Fruit fly (Drosophila melanogaster): ENCODE measurements around the gene nis.

nis gene

DNA sequence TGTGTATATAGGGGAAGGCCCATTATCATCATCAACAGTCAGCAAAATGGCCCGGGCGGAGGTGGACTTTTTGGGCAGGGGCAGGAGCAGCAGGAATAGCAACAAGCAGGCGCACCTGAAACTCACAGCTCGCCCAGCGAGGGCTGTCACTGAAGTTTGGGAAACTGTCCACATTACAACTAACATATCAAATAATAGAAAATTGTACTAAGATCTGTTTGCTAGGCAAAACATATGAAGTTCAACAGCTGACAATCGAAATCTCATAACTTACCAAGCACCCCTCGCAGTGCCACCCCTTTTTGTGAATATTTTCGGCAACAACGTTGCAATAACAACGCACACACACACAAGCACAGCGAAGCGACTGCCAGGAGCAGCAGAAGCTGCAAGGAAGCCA is 37.8 kb upstream of the nis start (continued):
- TF ChIP-seq Meics (GFP tag; optimal IDR thresholded peaks at IDR 0.05) (peak; percentile 85), CG12769 (tag; optimal IDR thresholded peaks at IDR 0.05) (peak; percentile 91), CG5245 (GFP tag; optimal IDR thresholded peaks at IDR 0.05) (peak; percentile 55), sqz (GFP tag; optimal IDR thresholded peaks at IDR 0.05) (peak; percentile 1), lov (optimal IDR thresholded peaks at IDR 0.05) (no peak), lov (GFP tag; IDR thresholded peaks at IDR 0.05) (0 out of 3 replicates have a peak, but pooled peaks have one; percentile 58), sens-2 (GFP tag; IDR thresholded peaks at IDR 0.05) (peak; percentile 65; the same call in 1 of the 2 replicates), gsb (GFP tag; IDR thresholded peaks at IDR 0.05) (peak; percentile 80; the same call in 1 of the 2 replicates), Opbp (GFP tag; IDR thresholded peaks at IDR 0.05; ENCODE audit: partially characterized antibody) (no peak), Abd-B (GFP tag; optimal IDR thresholded peaks at IDR 0.05) (peak; percentile 21), Ravus (GFP tag; IDR thresholded peaks at IDR 0.05) (peak; percentile 70), CG17186 (GFP tag; optimal IDR thresholded peaks at IDR 0.05) (no peak), abd-A (tag; optimal IDR thresholded peaks at IDR 0.05) (peak; percentile 17), gcm2 (GFP tag; optimal IDR thresholded peaks at IDR 0.05) (peak; percentile 44), Fer3 (tag; optimal IDR thresholded peaks at IDR 0.05) (peak; percentile 76), Med (GFP tag) (peak; percentile 96), CG9437 (GFP tag; optimal IDR thresholded peaks at IDR 0.05) (peak; percentile 30), ftz-f1 (GFP tag; optimal IDR thresholded peaks at IDR 0.05) (no peak), CG2202 (tag; optimal IDR thresholded peaks at IDR 0.05) (no peak), bowl (GFP tag; IDR thresholded peaks at IDR 0.05) (0 out of 2 replicates have a peak, but pooled peaks have one; percentile 56), sisA (GFP tag; IDR thresholded peaks at IDR 0.05) (peak; percentile 94), CG17829 (tag; optimal IDR thresholded peaks at IDR 0.05) (peak; percentile 46), maf-S (GFP tag; optimal IDR thresholded peaks at IDR 0.05) (peak; percentile 69), row (GFP tag; IDR thresholded peaks at IDR 0.05) (peak; percentile 95), dm (GFP tag; optimal IDR thresholded peaks at IDR 0.05) (peak; percentile 1), ssp (GFP tag; IDR thresholded peaks at IDR 0.05) (peak; percentile 80), eve (GFP tag; optimal IDR thresholded peaks at IDR 0.05) (peak in 1 of 2 experiments; percentile 24), ac (GFP tag; optimal IDR thresholded peaks at IDR 0.05) (no peak), Six4 (GFP tag; optimal IDR thresholded peaks at IDR 0.05) (peak; percentile 15), trh (GFP tag; optimal IDR thresholded peaks at IDR 0.05) (no peak), CG34224 (GFP tag; IDR thresholded peaks at IDR 0.05; ENCODE audit: partially characterized antibody) (no peak), CG13296 (GFP tag; optimal IDR thresholded peaks at IDR 0.05) (peak; percentile 67), Dip3 (GFP tag; optimal IDR thresholded peaks at IDR 0.05) (peak; percentile 62), CG31224 (GFP tag; IDR thresholded peaks at IDR 0.05) (peak; percentile 80), CG10654 (GFP tag; optimal IDR thresholded peaks at IDR 0.05) (peak; percentile 35), oc (tag; optimal IDR thresholded peaks at IDR 0.05) (peak; percentile 59), stc (GFP tag; IDR thresholded peaks at IDR 0.05) (peak; percentile 74), Sry-δ (GFP tag; optimal IDR thresholded peaks at IDR 0.05) (peak; percentile 41), mam (GFP tag; optimal IDR thresholded peaks at IDR 0.05) (peak; percentile 81), YL-1 (GFP tag; optimal IDR thresholded peaks at IDR 0.05) (no peak), cg (GFP tag; optimal IDR thresholded peaks at IDR 0.05) (no peak), Hr78 (GFP tag; optimal IDR thresholded peaks at IDR 0.05) (no peak), Spps (tag; optimal IDR thresholded peaks at IDR 0.05) (no peak), h (optimal IDR thresholded peaks at IDR 0.05) (no peak), D19B (GFP tag; optimal IDR thresholded peaks at IDR 0.05) (peak; percentile 34), pan (optimal IDR thresholded peaks at IDR 0.05) (no peak), pan (GFP tag; optimal IDR thresholded peaks at IDR 0.05 in 1 of 2, IDR thresholded peaks at IDR 0.05 in 1 of 2) (peak in 1 of 2 experiments; percentile 90), CG16813 (GFP tag; IDR thresholded peaks at IDR 0.05; ENCODE audit: partially characterized antibody) (no peak), CG1603 (tag; optimal IDR thresholded peaks at IDR 0.05) (peak; percentile 83), Hr39 (optimal IDR thresholded peaks at IDR 0.05) (no peak), D (optimal IDR thresholded peaks at IDR 0.05) (no peak), D (GFP tag; optimal IDR thresholded peaks at IDR 0.05) (peak; percentile 27), C15 (GFP tag; IDR thresholded peaks at IDR 0.05) (no peak)
